Worm (Caenorhabditis elegans) whole organism, L4/young adult: Measurements from ENCODE around the gene F59E12.8.

Source experiments
- W03F9.2 ChIP-seq: fragments of 150-350 bp; optimal IDR thresholded peaks from 2 replicates; lab custom pipeline; 2014; ENCODE audit warnings: missing biosample characterization, missing genetic modification characterization
- dao-5 ChIP-seq: sonication (generic microtip); optimal IDR thresholded peaks from 2 replicates; lab custom pipeline; 2016; ENCODE audit warnings: missing genotype, missing genetic modification characterization, moderate library complexity, missing compliant biosample characterization
- him-1 ChIP-seq: sonication (generic microtip); optimal IDR thresholded peaks from 2 replicates; lab custom pipeline; 2016; ENCODE audit warnings: missing genotype, missing genetic modification reagents, missing genetic modification characterization, missing compliant biosample characterization

The F59E12.8 gene

DNA sequence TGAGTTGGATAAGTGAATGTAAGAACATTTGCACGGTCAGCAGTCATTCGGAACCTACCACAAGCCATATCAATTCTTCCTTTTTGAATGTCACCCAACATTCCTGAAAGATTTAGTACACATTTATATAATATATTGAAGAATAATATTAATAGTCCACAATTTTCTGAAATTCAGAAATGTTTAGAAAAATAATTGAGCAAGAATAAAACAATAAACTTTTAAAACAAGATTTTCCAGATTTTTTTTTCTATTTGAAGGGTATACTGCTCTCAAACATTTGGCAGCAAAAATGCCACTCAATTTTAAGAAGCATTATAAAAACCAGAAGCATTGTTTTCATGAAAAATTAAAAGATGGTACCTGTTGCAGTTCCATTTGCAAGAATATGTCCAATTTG, at the start of gene F59E12.8:
F59E12.8 (minus strand) TSS at position 101 of the 400 bp plus-strand sequence.
- TF ChIP-seq W03F9.2: no peak
- TF ChIP-seq dao-5: no peak
- no peak for TF ChIP-seq him-1 (tag; lab: Kevin White, UChicago)

DNA sequence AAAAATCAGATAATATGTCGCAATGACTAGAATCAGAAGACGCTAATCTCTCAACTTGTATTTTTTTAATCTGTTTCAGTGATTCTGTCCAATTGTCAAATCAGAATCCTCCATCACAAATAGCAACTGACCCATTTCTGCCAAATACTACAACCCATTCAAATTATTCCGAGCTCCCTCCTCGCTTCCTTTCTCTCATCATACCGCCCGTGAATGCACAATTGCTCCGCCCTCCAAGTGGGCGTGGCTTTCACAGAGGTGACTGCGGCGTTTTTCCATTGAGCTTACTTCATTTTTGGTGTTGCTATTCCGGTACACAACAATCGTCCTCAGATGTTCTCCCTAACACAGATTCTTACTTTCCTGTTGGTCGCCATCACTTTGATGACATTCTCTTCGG, 44.0 kb upstream of the F59E12.8 start, which contains the start of gene flp-27:
flp-27 (plus strand) TSS at position 301 of the 400 bp plus-strand sequence.
- no peak for TF ChIP-seq dao-5
- no peak for TF ChIP-seq W03F9.2
- no peak for TF ChIP-seq him-1 (tag; lab: Kevin White, UChicago)

DNA sequence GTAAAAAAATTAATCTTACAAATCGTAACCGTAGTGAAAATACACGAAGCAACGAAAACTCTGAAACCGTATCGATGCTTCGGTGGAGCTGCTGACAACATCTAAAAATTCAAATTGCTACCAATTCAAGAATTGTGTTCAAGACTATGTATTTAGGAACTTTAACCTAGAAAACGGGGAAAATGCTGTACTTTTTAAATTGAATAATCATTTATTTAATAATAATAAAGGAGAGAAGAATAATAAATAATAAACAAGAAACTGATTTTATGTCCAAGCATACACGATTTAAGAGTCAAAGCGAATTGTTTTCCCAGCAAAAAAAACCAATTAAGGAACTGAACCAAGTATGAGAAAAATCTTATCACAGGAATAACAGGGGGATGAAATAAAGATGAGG, 32.9 kb upstream of the F59E12.8 start, which contains the start of gene C25H3.17:
C25H3.17 (minus strand) TSS at position 101 of the 400 bp plus-strand sequence.
- TF ChIP-seq dao-5 (no peak), him-1 (tag; lab: Kevin White, UChicago) (no peak), W03F9.2 (no peak)

DNA sequence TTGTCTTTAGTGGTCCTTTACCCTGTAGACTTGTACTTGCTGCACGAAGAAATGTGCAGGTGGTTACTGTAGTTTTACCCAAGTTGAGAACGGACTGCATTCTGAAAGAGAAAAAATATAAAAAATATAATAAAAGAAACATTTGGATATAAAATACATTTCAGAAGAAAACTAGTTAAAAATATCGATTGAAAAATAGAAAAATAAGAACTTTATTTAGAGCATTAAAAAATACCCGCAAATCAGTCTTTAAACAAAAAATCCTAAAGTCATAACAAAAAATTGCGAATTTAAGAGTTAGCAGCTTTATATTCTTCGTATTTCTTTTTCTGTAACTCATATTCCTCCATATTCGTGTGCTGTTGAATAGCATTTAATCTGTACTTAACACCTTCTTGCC, 32.1 kb upstream of the F59E12.8 start, which contains the start of gene C25H3.7:
C25H3.7 (minus strand) TSS at position 101 of the 400 bp plus-strand sequence.
- TF ChIP-seq W03F9.2: no peak
- no peak for TF ChIP-seq dao-5
- no peak for TF ChIP-seq him-1 (tag; lab: Kevin White, UChicago)

DNA sequence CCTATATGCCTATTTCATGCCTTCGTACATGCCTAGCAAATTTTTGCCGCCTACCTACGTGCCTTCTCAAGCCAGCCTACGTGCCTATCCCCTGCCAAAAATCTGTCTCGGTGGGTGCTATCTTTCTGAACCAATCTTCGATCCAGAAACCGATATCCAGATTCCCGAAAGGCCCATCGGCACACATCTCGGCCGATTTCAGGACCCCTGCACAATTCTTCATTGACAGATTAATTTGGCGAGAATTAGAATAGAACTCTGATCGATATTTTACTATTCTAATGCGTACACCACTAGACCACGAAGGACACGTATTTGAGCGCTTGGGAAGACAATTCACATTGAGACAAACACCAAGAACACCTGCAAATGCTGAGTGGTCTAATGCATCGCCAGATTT, 30.8 kb upstream of the F59E12.8 start:
- TF ChIP-seq him-1 (tag; lab: Kevin White, UChicago): no peak
- TF ChIP-seq dao-5: no peak
- no peak for TF ChIP-seq W03F9.2

DNA sequence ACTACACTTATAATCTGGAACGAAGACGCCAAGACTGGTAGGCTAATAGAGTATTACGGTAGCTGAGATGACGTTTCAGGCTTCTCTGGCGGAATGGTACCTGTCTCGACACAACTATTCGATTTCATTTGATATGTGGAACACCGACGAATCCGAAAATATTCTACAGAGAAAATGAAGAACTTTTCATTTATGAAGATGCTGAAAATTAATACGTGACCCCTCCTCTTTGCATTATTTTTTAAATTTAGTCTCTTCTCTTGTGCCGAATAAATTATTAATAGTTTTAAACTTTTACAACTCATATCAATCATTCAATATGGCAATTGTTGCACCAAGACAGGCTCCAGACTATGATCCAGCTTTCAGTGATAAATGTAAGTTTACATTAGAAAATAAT, 29.3 kb upstream of the F59E12.8 start, which contains the start of gene C25H3.16:
C25H3.16 (plus strand) TSS at position 301 of the 400 bp plus-strand sequence.
- TF ChIP-seq dao-5 (no peak), W03F9.2 (no peak), him-1 (tag; lab: Kevin White, UChicago) (no peak)

DNA sequence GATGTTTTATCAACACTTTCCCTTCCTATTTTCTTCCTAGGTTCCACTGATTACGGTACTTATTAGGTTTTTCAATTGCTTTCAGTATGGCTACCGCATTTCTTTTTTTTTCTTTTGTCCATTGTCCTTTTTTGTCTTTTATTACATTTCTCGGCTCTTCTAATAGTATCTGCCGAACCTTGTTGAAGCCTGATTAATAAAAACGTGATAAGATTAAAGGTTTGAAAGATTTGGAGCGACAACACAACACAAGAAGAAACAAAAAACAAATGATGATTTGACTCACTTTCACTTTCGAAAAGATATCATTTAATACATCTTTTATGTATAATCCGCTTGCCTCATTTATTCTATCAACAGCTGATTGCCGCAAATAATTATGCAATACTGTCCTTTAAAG, 28.3 kb upstream of the F59E12.8 start, which contains the start of gene C25H3.15:
C25H3.15 (plus strand) TSS at position 301 of the 400 bp plus-strand sequence.
- TF ChIP-seq W03F9.2: no peak
- no peak for TF ChIP-seq dao-5
- no peak for TF ChIP-seq him-1 (tag; lab: Kevin White, UChicago)

DNA sequence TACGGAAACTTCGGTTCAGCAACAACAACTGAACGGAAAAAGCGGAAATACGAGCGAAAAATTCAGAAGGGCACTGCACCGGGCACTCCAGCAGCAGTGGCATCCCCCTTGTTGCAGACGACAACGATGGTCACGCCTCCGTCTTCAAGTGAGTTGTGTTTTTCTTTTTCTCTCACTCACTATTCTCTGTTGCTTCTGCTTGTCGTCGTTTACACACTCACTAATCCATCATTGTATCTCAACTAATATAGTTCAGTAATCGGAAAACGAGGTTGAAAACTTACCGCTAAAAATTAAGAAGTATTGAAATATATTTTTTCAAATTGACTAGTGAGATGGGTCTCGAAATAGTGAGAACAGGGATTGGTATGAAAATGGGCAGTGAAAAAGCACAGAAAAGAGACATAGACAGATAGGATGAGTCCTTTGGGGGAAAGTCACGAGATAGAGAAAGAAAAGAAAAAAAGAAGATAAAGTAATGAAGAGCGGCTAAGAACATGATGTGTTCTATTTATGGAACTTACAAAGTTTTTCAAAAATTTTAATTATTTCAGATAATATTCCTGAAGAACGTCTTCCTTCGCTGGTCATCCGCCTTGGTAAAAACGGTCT, 26.6 kb upstream of the F59E12.8 start:
- TF ChIP-seq him-1 (tag; lab: Kevin White, UChicago): no peak
- TF ChIP-seq W03F9.2: no peak
- TF ChIP-seq dao-5: no peak

DNA sequence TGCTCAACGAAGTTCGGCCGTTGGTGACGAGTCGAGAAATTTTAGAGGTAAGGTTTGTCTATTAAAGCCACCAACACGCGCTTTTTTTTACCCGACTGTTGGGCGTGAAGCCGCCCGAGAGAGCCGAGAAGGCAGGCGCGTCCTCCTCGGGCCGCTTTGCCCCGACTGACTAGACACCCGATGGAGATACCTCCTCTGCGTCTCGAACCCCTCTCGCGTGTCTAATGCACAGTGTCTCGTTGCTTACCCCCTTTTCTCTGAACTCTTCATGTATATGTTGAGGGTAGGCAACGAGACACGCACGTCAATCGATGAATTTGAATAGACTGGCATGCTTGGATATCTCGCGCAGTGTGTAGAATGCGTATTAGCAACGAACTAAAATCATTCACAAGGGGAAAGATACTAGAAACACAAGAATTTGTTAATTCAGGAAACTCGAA, 25.0 kb upstream of the F59E12.8 start:
- TF ChIP-seq him-1 (tag; lab: Kevin White, UChicago) (peak; percentile 84), dao-5 (peak; percentile 69), W03F9.2 (no peak)

DNA sequence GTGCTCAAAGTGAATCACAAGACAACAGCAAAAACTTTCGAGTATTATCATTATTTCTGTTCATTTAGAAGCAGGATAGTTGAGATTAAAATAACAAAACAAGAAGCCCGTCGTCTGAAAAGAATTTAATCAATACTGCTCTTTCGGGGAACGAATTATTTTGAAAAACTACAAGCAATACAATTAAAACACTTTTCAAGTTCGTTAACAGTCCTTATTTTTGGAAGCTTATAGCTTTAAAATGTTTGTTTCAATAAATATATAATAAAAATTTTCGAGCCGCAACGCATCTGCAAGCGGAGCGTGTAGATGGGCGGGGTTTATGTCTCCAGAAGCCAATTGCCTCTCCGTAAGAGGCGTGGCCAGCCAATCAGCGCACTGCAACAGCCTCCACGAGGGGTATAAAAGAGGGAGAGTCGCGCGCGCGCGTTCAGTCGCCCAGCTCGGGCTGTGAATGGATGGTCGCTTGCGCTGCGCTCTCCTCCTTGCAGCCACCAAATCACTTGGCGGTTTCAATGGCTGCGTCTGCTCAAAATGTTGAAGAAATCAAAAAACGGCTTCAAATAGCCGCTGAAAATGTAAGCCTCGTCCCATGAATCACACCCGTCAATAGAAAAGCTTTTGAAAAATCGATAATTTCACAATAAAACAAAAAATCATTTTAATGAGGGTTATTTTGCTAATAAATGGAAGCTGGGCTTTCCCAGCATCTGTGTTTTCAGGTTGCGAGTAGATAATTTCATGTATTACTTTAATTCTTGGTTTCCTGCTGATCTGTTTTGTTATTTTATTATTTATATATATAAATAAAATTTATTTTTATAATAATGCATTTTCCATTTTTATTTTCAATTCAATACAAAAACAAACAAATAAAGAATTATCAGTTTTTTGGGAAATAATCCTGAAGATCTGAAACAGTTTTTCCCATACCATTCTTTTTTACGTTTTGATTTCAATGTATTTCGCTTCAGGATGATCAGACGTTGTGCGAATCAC, 24.3 kb upstream of the F59E12.8 start, which contains the start of the genes ift-43 and mdt-26:
ift-43 (minus strand) TSS at position 51 of the 999 bp plus-strand sequence.
mdt-26 (plus strand) TSS at position 446 of the 999 bp plus-strand sequence.
- TF ChIP-seq him-1 (tag; lab: Kevin White, UChicago): peak; percentile 73
- no peak for TF ChIP-seq dao-5
- TF ChIP-seq W03F9.2: peak; percentile 33

DNA sequence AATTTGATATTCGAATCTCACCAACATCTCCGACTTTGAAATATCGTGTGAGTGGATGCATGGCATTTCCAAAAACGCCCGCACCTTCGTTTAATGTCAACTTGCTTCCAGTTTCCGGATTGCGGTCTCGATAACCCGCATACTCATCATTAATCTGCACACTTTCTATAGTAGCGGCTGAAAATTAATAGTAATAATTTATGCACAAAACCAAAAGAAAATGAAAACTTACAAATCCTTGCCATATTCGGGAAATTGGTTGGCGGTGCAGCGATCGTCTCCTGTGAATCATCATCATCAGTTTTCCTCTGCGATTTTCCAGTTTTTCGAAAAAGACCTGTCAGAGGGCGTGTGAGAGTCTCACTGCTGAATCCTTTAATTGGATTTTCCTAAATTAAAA, 23.4 kb upstream of the F59E12.8 start:
- TF ChIP-seq him-1 (tag; lab: Kevin White, UChicago) (no peak), W03F9.2 (no peak), dao-5 (no peak)

DNA sequence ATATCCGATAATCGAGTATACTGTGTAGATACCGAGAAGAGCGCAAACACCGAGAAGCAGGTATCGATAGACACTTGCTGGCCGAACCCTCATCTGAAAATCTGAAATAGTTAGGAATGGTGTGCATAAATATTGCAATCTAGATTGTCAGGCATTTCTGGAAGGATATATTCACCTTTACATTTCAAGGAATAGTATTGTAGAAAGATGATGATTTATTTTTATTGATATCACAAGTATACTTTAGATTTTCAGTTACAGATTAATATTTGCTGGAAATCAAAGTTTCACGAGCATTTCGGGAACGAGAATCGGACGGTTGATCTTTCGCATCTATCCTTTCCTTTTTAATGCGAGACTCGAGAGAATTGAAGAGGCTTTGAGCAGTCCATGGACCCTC, 22.9 kb upstream of the F59E12.8 start, which contains the start of gene fut-3:
fut-3 (minus strand) TSS at position 101 of the 400 bp plus-strand sequence.
- TF ChIP-seq W03F9.2 (no peak), dao-5 (no peak), him-1 (tag; lab: Kevin White, UChicago) (no peak)

DNA sequence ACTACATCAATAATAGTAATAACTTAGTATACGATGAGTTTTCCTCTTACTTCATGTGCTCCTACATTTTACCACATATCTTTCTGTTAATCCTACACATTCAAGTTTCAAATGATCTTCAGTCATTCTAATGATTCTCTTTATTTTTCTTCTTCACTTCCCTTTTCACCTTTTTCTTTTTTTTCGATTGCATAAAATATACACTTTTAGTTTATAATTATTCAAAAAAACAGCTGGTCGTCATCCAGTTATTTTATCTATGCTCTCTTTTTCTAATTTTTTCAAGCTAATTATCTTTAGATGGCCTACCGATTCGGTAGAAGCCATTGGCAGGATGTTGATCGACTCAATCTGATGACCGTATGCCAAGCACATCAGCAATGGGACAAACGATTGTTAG, 17.5 kb upstream of the F59E12.8 start, which contains the start of gene F59E12.1:
F59E12.1 (plus strand) TSS at position 301 of the 400 bp plus-strand sequence.
- TF ChIP-seq W03F9.2 (no peak), him-1 (tag; lab: Kevin White, UChicago) (no peak), dao-5 (no peak)

DNA sequence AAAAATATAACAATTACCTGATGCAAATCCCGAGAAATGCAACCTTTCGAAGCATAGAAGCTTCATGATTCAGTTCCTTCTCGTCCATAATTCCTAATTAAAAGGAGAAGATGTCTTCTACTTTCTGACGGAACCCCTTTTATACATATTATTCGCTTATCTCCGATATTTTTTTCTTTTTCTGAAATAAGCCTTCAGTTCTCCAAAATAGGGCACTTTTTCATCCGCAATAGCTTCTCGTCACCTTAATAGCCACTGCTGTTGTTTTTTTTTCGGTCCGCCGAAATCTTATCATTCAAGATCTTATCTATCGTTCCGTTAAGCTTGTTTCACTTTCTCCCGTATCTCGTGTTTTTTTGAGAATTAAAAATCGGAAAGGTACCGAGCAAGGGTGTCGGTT, 15.6 kb upstream of the F59E12.8 start, which contains the start of gene bli-2:
bli-2 (minus strand) TSS at position 101 of the 400 bp plus-strand sequence.
- no peak for TF ChIP-seq W03F9.2
